Worm (Caenorhabditis elegans) whole organism, L1 larva: ENCODE results near the gene scav-1.

Experiments
- ceh-8 ChIP-seq: fragments of 200-800 bp; sonication (Bioruptor generic); optimal IDR thresholded peaks from 2 replicates; lab custom pipeline; 2018; ENCODE audit warnings: mild to moderate bottlenecking, missing genetic modification characterization, moderate library complexity, missing compliant biosample characterization
- ets-5 ChIP-seq: fragments of 200-800 bp; sonication (Bioruptor generic); IDR thresholded peaks from 2 replicates; pipeline ENCODE4 v1.3.6; 2022; ENCODE audit warnings: missing genetic modification characterization, missing compliant biosample characterization
- fkh-10 ChIP-seq: sonication (generic microtip); optimal IDR thresholded peaks from 2 replicates; lab custom pipeline; 2017; ENCODE audit warnings: missing biosample characterization, missing genetic modification reagents, missing genetic modification characterization
- hlh-4 ChIP-seq: sonication (generic microtip); optimal IDR thresholded peaks from 2 replicates; lab custom pipeline; 2016; ENCODE audit warnings: mild to moderate bottlenecking, missing genetic modification characterization, missing compliant biosample characterization
- lin-15B ChIP-seq: fragments of 150-350 bp; sonication (generic microtip); optimal IDR thresholded peaks from 3 replicates; lab custom pipeline; 2014; ENCODE audit warnings: missing biosample characterization, missing genetic modification characterization
- nhr-12 ChIP-seq: sonication (generic microtip); optimal IDR thresholded peaks from 2 replicates; lab custom pipeline; 2017; ENCODE audit warnings: missing biosample characterization, missing genetic modification characterization
- nhr-237 ChIP-seq: fragments of 150-350 bp; optimal IDR thresholded peaks from 2 replicates; lab custom pipeline; 2014; ENCODE audit warnings: missing biosample characterization, missing genetic modification characterization
- pax-3 ChIP-seq: fragments of 200-800 bp; sonication (Bioruptor generic); optimal IDR thresholded peaks from 2 replicates; lab custom pipeline; 2018; ENCODE audit warnings: mild to moderate bottlenecking, missing genetic modification characterization, moderate library complexity, missing compliant biosample characterization
- pqm-1 ChIP-seq: sonication (generic microtip); optimal IDR thresholded peaks from 3 replicates; lab custom pipeline; 2017; ENCODE audit warnings: missing biosample characterization, missing genetic modification characterization
- snpc-4 ChIP-seq: fragments of 150-350 bp; optimal IDR thresholded peaks from 2 replicates; lab custom pipeline; 2014; ENCODE audit warnings: missing biosample characterization, missing genetic modification characterization
- sox-4 ChIP-seq: sonication (generic microtip); optimal IDR thresholded peaks from 2 replicates; lab custom pipeline; 2016; ENCODE audit warnings: missing genetic modification characterization, missing compliant biosample characterization
- unc-130 ChIP-seq: fragments of 150-350 bp; optimal IDR thresholded peaks from 2 replicates; lab custom pipeline; 2017; ENCODE audit warnings: missing biosample characterization, missing genetic modification characterization, inconsistent platforms
- unc-86 ChIP-seq: sonication (generic microtip); optimal IDR thresholded peaks from 2 replicates; lab custom pipeline; 2016; ENCODE audit warnings: missing genetic modification characterization, missing compliant biosample characterization
- zag-1 ChIP-seq: fragments of 150-350 bp; optimal IDR thresholded peaks from 2 replicates; lab custom pipeline; 2014; ENCODE audit warnings: missing biosample characterization, missing genetic modification characterization

DNA sequence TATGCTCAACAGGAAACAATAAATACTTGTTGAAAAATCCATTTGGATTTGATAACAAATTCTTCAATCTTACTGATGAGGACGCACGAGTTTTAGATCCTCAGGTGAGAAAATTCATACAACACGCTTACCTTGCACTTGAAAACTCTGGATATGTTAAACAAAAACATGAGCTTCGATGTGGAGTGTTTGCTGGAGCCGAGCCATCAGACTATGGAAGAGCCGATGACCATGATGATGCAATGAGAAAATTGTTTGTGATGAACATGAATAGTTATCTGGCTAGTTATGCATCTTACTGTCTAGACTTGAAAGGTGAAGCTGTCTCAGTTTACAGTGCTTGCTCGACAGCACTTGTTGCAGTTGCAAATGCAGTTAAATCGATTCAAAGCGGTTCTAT lies 33.5 kb upstream of the scav-1 start:
- no peak for TF ChIP-seq pqm-1 (tag; lab: Kevin White, UChicago)
- no peak for TF ChIP-seq nhr-12 (tag; lab: Kevin White, UChicago)
- no peak for TF ChIP-seq fkh-10
- no peak for TF ChIP-seq unc-86 (tag; lab: Kevin White, UChicago)
- no peak for TF ChIP-seq nhr-237 (tag; lab: Kevin White, UChicago)
- TF ChIP-seq pax-3 (tag; lab: Kevin White, UChicago): no peak
- no peak for TF ChIP-seq ets-5 (GFP tag; lab: Robert Waterston, UW)
- no peak for TF ChIP-seq ceh-8 (GFP tag; lab: Kevin White, UChicago)
- no peak for TF ChIP-seq snpc-4 (tag; lab: Kevin White, UChicago)
- no peak for TF ChIP-seq lin-15B (tag; lab: Kevin White, UChicago)
- no peak for TF ChIP-seq hlh-4 (tag; lab: Kevin White, UChicago)
- no peak for TF ChIP-seq zag-1 (tag; lab: Kevin White, UChicago)
- TF ChIP-seq sox-4 (tag; lab: Kevin White, UChicago): no peak
- TF ChIP-seq unc-130 (tag; lab: Kevin White, UChicago): no peak
